Worm (Caenorhabditis elegans): ENCODE data around the gene mrps-21.
A peak's percentile ranks its signal among the peaks of the same experiment; 100 is the strongest.

The mrps-21 gene

ce11 chrIV:4655979-4656378 lies 3.3 kb downstream of the mrps-21 start:
- TF ChIP-seq ztf-29 (GFP tag; IDR thresholded peaks at IDR 0.05), result no peak
- no peak for TF ChIP-seq tab-1 (GFP tag; IDR thresholded peaks at IDR 0.05)
- no peak for TF ChIP-seq flt-1 (GFP tag; IDR thresholded peaks at IDR 0.05)
- no peak for TF ChIP-seq klf-2 (GFP tag; conservative IDR thresholded peaks at IDR 0.05)
- no peak for TF ChIP-seq cog-1 (tag; optimal IDR thresholded peaks at IDR 0.05)
- TF ChIP-seq ztf-23 (GFP tag; IDR thresholded peaks at IDR 0.05), result no peak
- no peak for TF ChIP-seq med-1 (GFP tag; optimal IDR thresholded peaks at IDR 0.05; ENCODE audit: insufficient read depth)

ce11 chrIV:4653708-4654107 lies 5.6 kb downstream of the mrps-21 start:
- TF ChIP-seq tab-1 (GFP tag; IDR thresholded peaks at IDR 0.05) (no peak), flt-1 (GFP tag; IDR thresholded peaks at IDR 0.05) (no peak)

- TF ChIP-seq ztf-29 (GFP tag; IDR thresholded peaks at IDR 0.05) (no peak), med-1 (GFP tag; optimal IDR thresholded peaks at IDR 0.05; ENCODE audit: insufficient read depth) (no peak), tab-1 (GFP tag; IDR thresholded peaks at IDR 0.05) (no peak), klf-2 (GFP tag; conservative IDR thresholded peaks at IDR 0.05) (no peak), T22C8.4 (GFP tag; IDR thresholded peaks at IDR 0.05) (no peak), flt-1 (GFP tag; IDR thresholded peaks at IDR 0.05) (no peak), ref-1 (GFP tag; conservative IDR thresholded peaks at IDR 0.05) (no peak)
These were observed 6.4 kb downstream of the mrps-21 start, which contains the start of gene psr-1 for ce11 chrIV:4652962-4653361. TSS of gene psr-1 (plus strand) at chrIV:4653262.

ce11 chrIV:4652365-4652844 lies 6.9 kb downstream of the mrps-21 start, which contains the start of gene F29B9.5:
TSS of gene F29B9.5 (plus strand) at chrIV:4652415.
- TF ChIP-seq ztf-29 (GFP tag; IDR thresholded peaks at IDR 0.05), result no peak
- no peak for TF ChIP-seq ref-1 (GFP tag; conservative IDR thresholded peaks at IDR 0.05)
- no peak for TF ChIP-seq flt-1 (GFP tag; IDR thresholded peaks at IDR 0.05)
- TF ChIP-seq T22C8.4 (GFP tag; IDR thresholded peaks at IDR 0.05), result no peak
- TF ChIP-seq med-1 (GFP tag; optimal IDR thresholded peaks at IDR 0.05; ENCODE audit: insufficient read depth), result no peak
- TF ChIP-seq ztf-23 (GFP tag; IDR thresholded peaks at IDR 0.05), result no peak
- no peak for TF ChIP-seq cog-1 (tag; optimal IDR thresholded peaks at IDR 0.05)
- TF ChIP-seq tab-1 (GFP tag; IDR thresholded peaks at IDR 0.05), result no peak
- no peak for TF ChIP-seq klf-2 (GFP tag; conservative IDR thresholded peaks at IDR 0.05)

DNA sequence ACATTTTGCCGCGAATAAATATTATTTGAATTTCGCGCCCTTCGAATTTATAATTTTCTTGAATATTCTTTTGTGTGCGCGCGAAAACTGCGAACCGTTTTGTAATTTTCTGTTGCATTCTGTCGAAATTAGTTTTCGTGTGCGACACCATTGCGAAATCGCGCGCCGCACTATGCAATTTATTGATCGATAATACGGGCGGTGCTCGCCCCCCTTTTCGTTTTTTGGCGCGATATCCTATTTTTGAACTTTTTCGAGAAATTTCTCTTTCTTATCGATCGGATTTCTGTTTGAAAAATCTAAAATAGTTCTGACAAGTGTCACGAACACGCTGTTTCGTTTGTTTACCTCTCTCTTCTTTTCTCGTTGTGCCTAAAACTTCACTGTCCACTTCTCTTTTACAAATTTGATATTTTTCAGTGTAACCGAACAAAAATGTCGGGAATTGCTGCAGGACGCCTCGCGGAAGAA lies 8.7 kb downstream of the mrps-21 start, which contains the start of gene ubc-9:
ubc-9 (plus strand) TSS at position 421 of the 471 bp plus-strand sequence.
- TF ChIP-seq med-1 (GFP tag; optimal IDR thresholded peaks at IDR 0.05; ENCODE audit: insufficient read depth) (no peak), T22C8.4 (GFP tag; IDR thresholded peaks at IDR 0.05) (peak; percentile 99), ztf-29 (GFP tag; IDR thresholded peaks at IDR 0.05) (no peak), tab-1 (GFP tag; IDR thresholded peaks at IDR 0.05) (0 out of 2 replicates have a peak, but pooled peaks have one; percentile 55), klf-2 (GFP tag; conservative IDR thresholded peaks at IDR 0.05) (no peak), ref-1 (GFP tag; conservative IDR thresholded peaks at IDR 0.05) (no peak), ztf-23 (GFP tag; IDR thresholded peaks at IDR 0.05) (0 out of 2 replicates have a peak, but pooled peaks have one; percentile 45), flt-1 (GFP tag; IDR thresholded peaks at IDR 0.05) (peak; percentile 58; the same call in 1 of the 2 replicates), cog-1 (tag; optimal IDR thresholded peaks at IDR 0.05) (no peak)

- TF ChIP-seq klf-2 (GFP tag; conservative IDR thresholded peaks at IDR 0.05) (no peak), tab-1 (GFP tag; IDR thresholded peaks at IDR 0.05) (no peak), ztf-29 (GFP tag; IDR thresholded peaks at IDR 0.05) (no peak), cog-1 (tag; optimal IDR thresholded peaks at IDR 0.05) (no peak), flt-1 (GFP tag; IDR thresholded peaks at IDR 0.05) (no peak), med-1 (GFP tag; optimal IDR thresholded peaks at IDR 0.05; ENCODE audit: insufficient read depth) (no peak), ztf-23 (GFP tag; IDR thresholded peaks at IDR 0.05) (no peak), T22C8.4 (GFP tag; IDR thresholded peaks at IDR 0.05) (no peak), ref-1 (GFP tag; conservative IDR thresholded peaks at IDR 0.05) (no peak)
These were observed 9.9 kb downstream of the mrps-21 start, which contains the start of gene F29B9.7 for ce11 chrIV:4649460-4649859. TSS of gene F29B9.7 (plus strand) at chrIV:4649760.

DNA sequence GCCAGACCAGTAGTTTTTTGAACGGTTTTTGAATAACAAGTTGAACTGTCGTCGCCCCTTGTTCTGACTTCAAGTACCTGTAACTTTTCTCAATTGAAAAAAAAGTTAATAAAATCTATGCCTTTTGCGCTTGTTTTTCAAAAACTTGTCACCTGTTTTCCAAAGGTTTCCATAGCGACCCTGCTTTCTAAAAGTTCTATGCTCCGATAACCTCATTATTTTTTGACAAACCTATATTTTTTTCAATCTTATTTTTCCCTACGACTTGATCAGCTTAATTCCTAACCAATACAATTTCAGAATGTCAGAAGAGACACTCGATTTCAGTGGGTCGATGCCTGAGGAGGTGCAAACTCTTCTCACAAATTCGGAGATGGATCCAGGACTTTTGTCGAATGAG lies 11.9 kb downstream of the mrps-21 start, which contains the start of gene F29B9.8:
F29B9.8 (plus strand) TSS at position 301 of the 400 bp plus-strand sequence.
- TF ChIP-seq ztf-23 (GFP tag; IDR thresholded peaks at IDR 0.05) (no peak), flt-1 (GFP tag; IDR thresholded peaks at IDR 0.05) (no peak), tab-1 (GFP tag; IDR thresholded peaks at IDR 0.05) (no peak)

ce11 chrIV:4645243-4645642 lies 14.1 kb downstream of the mrps-21 start:
- TF ChIP-seq ztf-23 (GFP tag; IDR thresholded peaks at IDR 0.05) (no peak), med-1 (GFP tag; optimal IDR thresholded peaks at IDR 0.05; ENCODE audit: insufficient read depth) (no peak), tab-1 (GFP tag; IDR thresholded peaks at IDR 0.05) (no peak), T22C8.4 (GFP tag; IDR thresholded peaks at IDR 0.05) (no peak), cog-1 (tag; optimal IDR thresholded peaks at IDR 0.05) (no peak)

ce11 chrIV:4643577-4643976 lies 15.7 kb downstream of the mrps-21 start:
- TF ChIP-seq ztf-29 (GFP tag; IDR thresholded peaks at IDR 0.05), result peak; percentile 68; the same call in 1 of the 2 replicates
- TF ChIP-seq ref-1 (GFP tag; conservative IDR thresholded peaks at IDR 0.05), result 0 out of 2 replicates have a peak, but pooled peaks have one; percentile 27
- no peak for TF ChIP-seq klf-2 (GFP tag; conservative IDR thresholded peaks at IDR 0.05)

ce11 chrIV:4640941-4641340 lies 18.4 kb downstream of the mrps-21 start:
- no peak for TF ChIP-seq ztf-29 (GFP tag; IDR thresholded peaks at IDR 0.05)
- no peak for TF ChIP-seq tab-1 (GFP tag; IDR thresholded peaks at IDR 0.05)
- TF ChIP-seq ztf-23 (GFP tag; IDR thresholded peaks at IDR 0.05), result no peak

DNA sequence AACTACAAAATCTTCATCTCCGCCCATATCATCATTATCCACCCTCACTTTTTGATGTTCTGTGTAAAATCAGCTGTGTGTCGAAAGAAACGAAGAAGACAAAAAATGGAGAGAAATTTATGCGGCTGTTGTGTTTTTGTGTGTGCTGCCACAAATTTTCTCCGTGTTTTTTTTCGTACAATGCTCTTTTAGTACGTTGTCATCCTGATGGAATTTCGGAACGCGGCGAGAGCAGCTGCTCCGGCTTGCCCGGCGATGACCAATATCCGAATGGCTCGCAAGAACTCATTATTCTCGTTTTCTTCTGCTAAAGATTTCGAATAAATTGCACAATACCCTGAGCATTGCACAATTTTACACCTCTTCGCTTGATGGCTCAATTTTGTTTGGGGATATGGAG lies 20.0 kb downstream of the mrps-21 start:
- TF ChIP-seq med-1 (GFP tag; optimal IDR thresholded peaks at IDR 0.05; ENCODE audit: insufficient read depth), result no peak
- TF ChIP-seq tab-1 (GFP tag; IDR thresholded peaks at IDR 0.05), result no peak
- no peak for TF ChIP-seq ref-1 (GFP tag; conservative IDR thresholded peaks at IDR 0.05)
- TF ChIP-seq T22C8.4 (GFP tag; IDR thresholded peaks at IDR 0.05), result no peak
